Fruit fly (Drosophila melanogaster) whole organism: ENCODE data around the gene CG32801.

Experiments
- CG8478 ChIP-seq: fragments of >200 bp; optimal IDR thresholded peaks from 2 replicates; lab custom pipeline; 2018; ENCODE audit warnings: inconsistent platforms
- Dll ChIP-seq: fragments of >200 bp; optimal IDR thresholded peaks from 2 replicates; lab custom pipeline; 2017
- EcR ChIP-seq, 2 experiments: fragments of >200 bp; optimal IDR thresholded peaks; 2 replicates each; lab custom pipeline; 2017; ENCODE audit warnings: missing biosample characterization in 2 of 2, missing genetic modification characterization in 2 of 2, missing genetic modification reagents in 2 of 2
- pan ChIP-seq: fragments of >200 bp; optimal IDR thresholded peaks from 2 replicates; lab custom pipeline; 2017
- psq ChIP-seq: fragments of >200 bp; optimal IDR thresholded peaks from 2 replicates; lab custom pipeline; 2017
- usp ChIP-seq: fragments of >200 bp; optimal IDR thresholded peaks from 2 replicates; lab custom pipeline; 2017; ENCODE audit warnings: missing biosample characterization, missing genetic modification characterization, mixed read lengths

dm6 chrX:1901605-1902136 is 1.3 kb downstream of the CG32801 start, which contains the start of gene Ldaf1:
- TF ChIP-seq pan (lab: Kevin White, UChicago) (no peak), CG8478 (no peak), EcR (GFP tag; optimal IDR thresholded peaks at IDR 0.05; lab: Kevin White, UChicago) (no peak), psq (no peak), usp (no peak), Dll (lab: Kevin White, UChicago) (no peak)
